Fruit fly (Drosophila melanogaster): ENCODE results near the gene CG7044.

CG7044 gene

DNA sequence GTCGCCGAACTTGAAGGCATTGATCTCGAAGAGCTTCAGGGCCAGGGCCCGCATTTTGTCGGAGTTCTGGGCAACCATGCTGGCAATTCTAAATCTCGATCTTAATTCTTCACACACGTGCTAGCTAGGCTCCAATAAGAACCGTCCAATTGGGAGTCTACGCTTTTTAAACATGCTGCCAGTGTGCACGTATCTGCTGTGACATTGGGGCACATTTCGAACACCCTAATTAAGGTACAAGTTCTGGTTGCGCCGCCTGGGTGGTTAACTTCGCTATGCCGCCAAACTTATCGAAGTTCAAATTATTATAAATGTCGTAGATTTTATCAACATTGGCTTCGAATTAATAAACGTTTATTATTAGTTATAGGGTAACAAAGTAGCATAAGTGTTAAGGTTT, 28.4 kb downstream of the CG7044 start, which contains the start of gene r-l (continued):
- TF ChIP-seq CHES-1-like (GFP tag; optimal IDR thresholded peaks at IDR 0.05): no peak
- TF ChIP-seq Bteb2 (GFP tag; optimal IDR thresholded peaks at IDR 0.05): no peak
- TF ChIP-seq trem (tag; optimal IDR thresholded peaks at IDR 0.05): peak; percentile 48
- peak; percentile 40; the same call in 1 of the 2 replicates for TF ChIP-seq Bgb (GFP tag; IDR thresholded peaks at IDR 0.05; ENCODE audit: partially characterized antibody)
- no peak for TF ChIP-seq CG4404 (GFP tag; IDR thresholded peaks at IDR 0.05)
- TF ChIP-seq CG3847 (GFP tag; IDR thresholded peaks at IDR 0.05): peak; percentile 64
- TF ChIP-seq HLH4C (GFP tag; IDR thresholded peaks at IDR 0.05; ENCODE audit: partially characterized antibody): peak; percentile 19; the same call in 1 of the 3 replicates
- TF ChIP-seq CG6175 (GFP tag; IDR thresholded peaks at IDR 0.05): no peak
- TF ChIP-seq pfk (GFP tag; optimal IDR thresholded peaks at IDR 0.05): no peak
- no peak for TF ChIP-seq MTF-1 (GFP tag; optimal IDR thresholded peaks at IDR 0.05; ENCODE audit: borderline replicate concordance)
- TF ChIP-seq ara (GFP tag; IDR thresholded peaks at IDR 0.05): no peak
- no peak for TF ChIP-seq wdn (GFP tag; IDR thresholded peaks at IDR 0.05)
- no peak for TF ChIP-seq CG1529 (GFP tag; optimal IDR thresholded peaks at IDR 0.05)
- peak; percentile 62 for TF ChIP-seq MESR4 (GFP tag; optimal IDR thresholded peaks at IDR 0.05)
- TF ChIP-seq CG42726 (GFP tag; IDR thresholded peaks at IDR 0.05; ENCODE audit: partially characterized antibody): peak; percentile 61
- no peak for TF ChIP-seq her (GFP tag; optimal IDR thresholded peaks at IDR 0.05)
- no peak for TF ChIP-seq CG43689 (GFP tag; IDR thresholded peaks at IDR 0.05)
- TF ChIP-seq fd96Cb (tag; optimal IDR thresholded peaks at IDR 0.05): no peak
- 0 out of 2 replicates have a peak, but pooled peaks have one; percentile 15 for TF ChIP-seq Rfx (GFP tag; IDR thresholded peaks at IDR 0.05)
- TF ChIP-seq CG12391 (tag; optimal IDR thresholded peaks at IDR 0.05): peak; percentile 18
- TF ChIP-seq CG10267 (tag; optimal IDR thresholded peaks at IDR 0.05): peak; percentile 45
- TF ChIP-seq HLH3B (GFP tag; IDR thresholded peaks at IDR 0.05): no peak
- TF ChIP-seq sc (optimal IDR thresholded peaks at IDR 0.05): no peak
- no peak for TF ChIP-seq sc (GFP tag; optimal IDR thresholded peaks at IDR 0.05)
- TF ChIP-seq unc-4 (GFP tag; IDR thresholded peaks at IDR 0.05; ENCODE audit: partially characterized antibody): no peak
- TF ChIP-seq CG6272 (GFP tag; IDR thresholded peaks at IDR 0.05): no peak
- no peak for TF ChIP-seq Usf (GFP tag; optimal IDR thresholded peaks at IDR 0.05)
- TF ChIP-seq CoRest (tag; optimal IDR thresholded peaks at IDR 0.05): peak; percentile 45
- peak; percentile 71 for TF ChIP-seq CG14710 (tag; optimal IDR thresholded peaks at IDR 0.05)
- peak; percentile 89 for TF ChIP-seq CG15514 (GFP tag; optimal IDR thresholded peaks at IDR 0.05)
- TF ChIP-seq Doc2 (GFP tag; IDR thresholded peaks at IDR 0.05): no peak
- TF ChIP-seq sd (tag; optimal IDR thresholded peaks at IDR 0.05): peak; percentile 20
- no peak for TF ChIP-seq CG11695 (GFP tag; IDR thresholded peaks at IDR 0.05)
- TF ChIP-seq CG18599 (GFP tag; optimal IDR thresholded peaks at IDR 0.05): no peak
- no peak for TF ChIP-seq slbo (GFP tag; IDR thresholded peaks at IDR 0.05)
- peak; percentile 72 for TF ChIP-seq HmgD (GFP tag; optimal IDR thresholded peaks at IDR 0.05)
- TF ChIP-seq CG12219 (GFP tag; optimal IDR thresholded peaks at IDR 0.05): no peak
- TF ChIP-seq gro (GFP tag; optimal IDR thresholded peaks at IDR 0.05): peak; percentile 47
- peak; percentile 6 for TF ChIP-seq ewg (GFP tag; optimal IDR thresholded peaks at IDR 0.05)
- no peak for TF ChIP-seq nau (GFP tag; optimal IDR thresholded peaks at IDR 0.05)
- no peak for TF ChIP-seq CG8478 (optimal IDR thresholded peaks at IDR 0.05)
- TF ChIP-seq CG13287 (GFP tag; IDR thresholded peaks at IDR 0.05; ENCODE audit: partially characterized antibody): peak; percentile 64; the same call in 1 of the 2 replicates
- no peak for TF ChIP-seq wek (GFP tag; optimal IDR thresholded peaks at IDR 0.05)
- peak; percentile 56 for TF ChIP-seq CG12659 (GFP tag; optimal IDR thresholded peaks at IDR 0.05)
- TF ChIP-seq Dp (GFP tag; optimal IDR thresholded peaks at IDR 0.05): peak; percentile 100
- TF ChIP-seq HmgZ (tag; optimal IDR thresholded peaks at IDR 0.05): peak; percentile 86
- no peak for TF ChIP-seq CG11247 (GFP tag; IDR thresholded peaks at IDR 0.05)
- TF ChIP-seq kni (GFP tag; optimal IDR thresholded peaks at IDR 0.05): no peak
- peak; percentile 76 for TF ChIP-seq zen (tag; optimal IDR thresholded peaks at IDR 0.05)
- TF ChIP-seq dm (GFP tag; optimal IDR thresholded peaks at IDR 0.05): peak; percentile 92
- no peak for TF ChIP-seq abd-A (tag; optimal IDR thresholded peaks at IDR 0.05)
